Worm (Caenorhabditis elegans) whole organism, midembryonic: ENCODE data around the gene pcp-5.

Source experiments
- T22C8.4 ChIP-seq: fragments of 200-800 bp; sonication (Bioruptor generic); IDR thresholded peaks from 2 replicates; pipeline ENCODE4 v1.3.6; 2022; ENCODE audit warnings: missing genetic modification characterization, missing compliant biosample characterization
- cog-1 ChIP-seq: sonication (generic microtip); optimal IDR thresholded peaks from 2 replicates; lab custom pipeline; 2016; ENCODE audit warnings: missing genetic modification characterization, missing compliant biosample characterization
- flt-1 ChIP-seq: fragments of 200-800 bp; sonication (Bioruptor generic); IDR thresholded peaks from 2 replicates; pipeline ENCODE4 v1.3.6; 2022; ENCODE audit warnings: missing genetic modification characterization, missing compliant biosample characterization
- klf-2 ChIP-seq: fragments of 200-800 bp; sonication (Bioruptor generic); conservative IDR thresholded peaks from 2 replicates; pipeline ENCODE4 v1.3.6; 2022; ENCODE audit warnings: missing genetic modification reagents, missing genetic modification characterization, missing compliant biosample characterization
- med-1 ChIP-seq: sonication (generic microtip); optimal IDR thresholded peaks from 2 replicates; lab custom pipeline; 2017; ENCODE audit warnings: missing genetic modification characterization, mild to moderate bottlenecking, missing compliant biosample characterization, antibody characterized with exemption, missing genetic modification reagents; ENCODE audit not compliant: insufficient read depth
- ref-1 ChIP-seq: fragments of 200-800 bp; sonication (Bioruptor generic); conservative IDR thresholded peaks from 2 replicates; pipeline ENCODE4 v1.3.6; 2022; ENCODE audit warnings: missing genetic modification reagents, missing genetic modification characterization, missing compliant biosample characterization
- tab-1 ChIP-seq: fragments of 200-800 bp; sonication (Bioruptor generic); IDR thresholded peaks from 2 replicates; pipeline ENCODE4 v1.3.6; 2022; ENCODE audit warnings: missing genetic modification characterization, missing compliant biosample characterization
- ztf-23 ChIP-seq: fragments of 200-800 bp; sonication (Bioruptor generic); IDR thresholded peaks from 2 replicates; pipeline ENCODE4 v1.3.6; 2022; ENCODE audit warnings: missing genetic modification reagents, missing genetic modification characterization, missing compliant biosample characterization
- ztf-29 ChIP-seq: fragments of 200-800 bp; sonication (Bioruptor generic); IDR thresholded peaks from 2 replicates; pipeline ENCODE4 v1.3.6; 2022; ENCODE audit warnings: missing genetic modification reagents, missing genetic modification characterization, missing compliant biosample characterization

pcp-5 gene

ce11 chrIII:7907515-7907914 lies at the start of gene pcp-5:
Gene pcp-5, minus strand, starts transcription at chrIII:7907615.
- TF ChIP-seq ref-1 (GFP tag; lab: Robert Waterston, UW) (no peak), med-1 (no peak), klf-2 (no peak), T22C8.4 (GFP tag; lab: Robert Waterston, UW) (no peak), flt-1 (no peak), ztf-23 (GFP tag; lab: Robert Waterston, UW) (no peak), cog-1 (tag; lab: Kevin White, UChicago) (no peak), ztf-29 (GFP tag; lab: Robert Waterston, UW) (no peak), tab-1 (GFP tag; lab: Robert Waterston, UW) (no peak)

ce11 chrIII:7956965-7957364 lies 49.5 kb upstream of the pcp-5 start, which contains the start of gene C29E4.9:
Gene C29E4.9, minus strand, starts transcription at chrIII:7957065.
- TF ChIP-seq tab-1 (GFP tag; lab: Robert Waterston, UW) (no peak), T22C8.4 (GFP tag; lab: Robert Waterston, UW) (no peak), ref-1 (GFP tag; lab: Robert Waterston, UW) (no peak), klf-2 (no peak), med-1 (no peak)

- no peak for TF ChIP-seq ztf-23 (GFP tag; lab: Robert Waterston, UW)
- TF ChIP-seq flt-1: no peak
- TF ChIP-seq med-1: no peak
These were observed 45.8 kb upstream of the pcp-5 start, which contains the start of gene let-754 for ce11 chrIII:7953208-7953607. Gene let-754, minus strand, starts transcription at chrIII:7953308.

- TF ChIP-seq med-1 (no peak), cog-1 (tag; lab: Kevin White, UChicago) (no peak), ztf-23 (GFP tag; lab: Robert Waterston, UW) (no peak), ref-1 (GFP tag; lab: Robert Waterston, UW) (no peak), flt-1 (no peak), ztf-29 (GFP tag; lab: Robert Waterston, UW) (no peak), tab-1 (GFP tag; lab: Robert Waterston, UW) (no peak), T22C8.4 (GFP tag; lab: Robert Waterston, UW) (no peak), klf-2 (no peak)
These were observed 44.8 kb upstream of the pcp-5 start, which contains the start of gene C29E4.15 for ce11 chrIII:7952077-7952765. Gene C29E4.15, plus strand, starts transcription at chrIII:7952623.

ce11 chrIII:7950447-7950846 lies 43.0 kb upstream of the pcp-5 start:
- no peak for TF ChIP-seq cog-1 (tag; lab: Kevin White, UChicago)
- TF ChIP-seq T22C8.4 (GFP tag; lab: Robert Waterston, UW): no peak
- no peak for TF ChIP-seq ztf-29 (GFP tag; lab: Robert Waterston, UW)
- TF ChIP-seq med-1: no peak
- TF ChIP-seq ztf-23 (GFP tag; lab: Robert Waterston, UW): no peak
- no peak for TF ChIP-seq flt-1
- TF ChIP-seq klf-2: no peak
- TF ChIP-seq tab-1 (GFP tag; lab: Robert Waterston, UW): no peak
- TF ChIP-seq ref-1 (GFP tag; lab: Robert Waterston, UW): no peak

- TF ChIP-seq ztf-23 (GFP tag; lab: Robert Waterston, UW): no peak
- TF ChIP-seq klf-2: no peak
- no peak for TF ChIP-seq flt-1
- no peak for TF ChIP-seq tab-1 (GFP tag; lab: Robert Waterston, UW)
- TF ChIP-seq cog-1 (tag; lab: Kevin White, UChicago): no peak
- TF ChIP-seq med-1: no peak
- TF ChIP-seq T22C8.4 (GFP tag; lab: Robert Waterston, UW): no peak
- no peak for TF ChIP-seq ztf-29 (GFP tag; lab: Robert Waterston, UW)
- no peak for TF ChIP-seq ref-1 (GFP tag; lab: Robert Waterston, UW)
These were observed 41.4 kb upstream of the pcp-5 start, which contains the start of gene col-90 for ce11 chrIII:7948802-7949201. Gene col-90, plus strand, starts transcription at chrIII:7948838.

ce11 chrIII:7947677-7948076 lies 40.3 kb upstream of the pcp-5 start:
- TF ChIP-seq cog-1 (tag; lab: Kevin White, UChicago): no peak
- no peak for TF ChIP-seq ref-1 (GFP tag; lab: Robert Waterston, UW)
- no peak for TF ChIP-seq klf-2
- TF ChIP-seq ztf-23 (GFP tag; lab: Robert Waterston, UW): no peak
- no peak for TF ChIP-seq med-1
- TF ChIP-seq T22C8.4 (GFP tag; lab: Robert Waterston, UW): no peak

- TF ChIP-seq ztf-29 (GFP tag; lab: Robert Waterston, UW) (no peak), T22C8.4 (GFP tag; lab: Robert Waterston, UW) (no peak), flt-1 (no peak), ztf-23 (GFP tag; lab: Robert Waterston, UW) (no peak), ref-1 (GFP tag; lab: Robert Waterston, UW) (no peak), cog-1 (tag; lab: Kevin White, UChicago) (no peak), med-1 (no peak), klf-2 (no peak), tab-1 (GFP tag; lab: Robert Waterston, UW) (no peak)
These were observed 39.6 kb upstream of the pcp-5 start, which contains the start of gene gsto-1 for ce11 chrIII:7946968-7947491. Gene gsto-1, minus strand, starts transcription at chrIII:7947018.

ce11 chrIII:7941417-7941816 lies 34.0 kb upstream of the pcp-5 start, which contains the start of gene kle-2:
Gene kle-2, plus strand, starts transcription at chrIII:7941717.
- no peak for TF ChIP-seq tab-1 (GFP tag; lab: Robert Waterston, UW)
- no peak for TF ChIP-seq ztf-29 (GFP tag; lab: Robert Waterston, UW)
- TF ChIP-seq T22C8.4 (GFP tag; lab: Robert Waterston, UW): no peak
- no peak for TF ChIP-seq med-1
- TF ChIP-seq cog-1 (tag; lab: Kevin White, UChicago): no peak
- TF ChIP-seq klf-2: no peak
- no peak for TF ChIP-seq flt-1
- TF ChIP-seq ztf-23 (GFP tag; lab: Robert Waterston, UW): no peak
- TF ChIP-seq ref-1 (GFP tag; lab: Robert Waterston, UW): no peak

- no peak for TF ChIP-seq med-1
- TF ChIP-seq T22C8.4 (GFP tag; lab: Robert Waterston, UW): no peak
- TF ChIP-seq ztf-23 (GFP tag; lab: Robert Waterston, UW): no peak
- TF ChIP-seq cog-1 (tag; lab: Kevin White, UChicago): no peak
- TF ChIP-seq klf-2: no peak
- TF ChIP-seq ztf-29 (GFP tag; lab: Robert Waterston, UW): no peak
- TF ChIP-seq ref-1 (GFP tag; lab: Robert Waterston, UW): no peak
- no peak for TF ChIP-seq flt-1
These were observed 33.4 kb upstream of the pcp-5 start, which contains the start of gene C29E4.12 for ce11 chrIII:7940819-7941218. Gene C29E4.12, plus strand, starts transcription at chrIII:7941151.
